Worm (Caenorhabditis elegans) whole organism, early embryonic: ENCODE results near the gene unc-44.

Experiments used
- B0310.2 ChIP-seq: sonication (generic microtip); optimal IDR thresholded peaks from 2 replicates; lab custom pipeline; 2016; ENCODE audit warnings: mild to moderate bottlenecking, missing genetic modification characterization, missing compliant biosample characterization
- F13C5.2 ChIP-seq: sonication (generic microtip); optimal IDR thresholded peaks from 2 replicates; lab custom pipeline; 2017; ENCODE audit warnings: mild to moderate bottlenecking, missing genetic modification characterization, inconsistent platforms, missing compliant biosample characterization
- aly-1 ChIP-seq: sonication (generic microtip); optimal IDR thresholded peaks from 2 replicates; lab custom pipeline; 2016; ENCODE audit warnings: missing genetic modification characterization, missing compliant biosample characterization
- ama-1 ChIP-seq: fragments of 150-350 bp; optimal IDR thresholded peaks from 2 replicates; lab custom pipeline; 2014
- ceh-13 ChIP-seq: fragments of 200-800 bp; sonication (Bioruptor generic); optimal IDR thresholded peaks from 2 replicates; lab custom pipeline; 2018; ENCODE audit warnings: mild to moderate bottlenecking, missing genetic modification characterization, missing compliant biosample characterization
- ceh-36 ChIP-seq: sonication (generic microtip); optimal IDR thresholded peaks from 2 replicates; lab custom pipeline; 2016; ENCODE audit warnings: missing genetic modification characterization, inconsistent platforms, missing compliant biosample characterization
- ets-7 ChIP-seq: sonication (generic microtip); optimal IDR thresholded peaks from 2 replicates; lab custom pipeline; 2016; ENCODE audit warnings: missing genotype, missing genetic modification characterization, missing compliant biosample characterization
- flt-1 ChIP-seq: fragments of 200-800 bp; sonication (Bioruptor generic); IDR thresholded peaks from 2 replicates; pipeline ENCODE4 v1.3.6; 2022; ENCODE audit warnings: missing genetic modification characterization, missing compliant biosample characterization
- hmbx-1 ChIP-seq: sonication (generic microtip); optimal IDR thresholded peaks from 2 replicates; lab custom pipeline; 2016; ENCODE audit warnings: mild to moderate bottlenecking, missing genetic modification characterization, missing compliant biosample characterization
- hmg-4 ChIP-seq: fragments of 200-800 bp; sonication (Bioruptor generic); optimal IDR thresholded peaks from 2 replicates; lab custom pipeline; 2018; ENCODE audit warnings: mild to moderate bottlenecking, missing genetic modification characterization, missing compliant biosample characterization
- hnd-1 ChIP-seq: sonication (generic microtip); optimal IDR thresholded peaks from 2 replicates; lab custom pipeline; 2016; ENCODE audit warnings: missing genetic modification characterization, missing compliant biosample characterization
- pes-1 ChIP-seq: fragments of 200-800 bp; sonication (Bioruptor generic); IDR thresholded peaks from 2 replicates; pipeline ENCODE4 v1.3.6; 2022; ENCODE audit warnings: missing genetic modification reagents, missing genetic modification characterization, missing compliant biosample characterization
- scrt-1 ChIP-seq: fragments of 200-800 bp; sonication (Bioruptor generic); IDR thresholded peaks from 2 replicates; pipeline ENCODE4 v1.3.6; 2022; ENCODE audit warnings: missing genetic modification characterization, missing compliant biosample characterization
- sea-1 ChIP-seq: fragments of 200-800 bp; sonication (Bioruptor generic); conservative IDR thresholded peaks from 2 replicates; pipeline ENCODE4 v1.3.6; 2022; ENCODE audit warnings: missing genetic modification characterization, missing compliant biosample characterization
- tbx-11 ChIP-seq: fragments of 200-800 bp; sonication (Bioruptor generic); IDR thresholded peaks from 2 replicates; pipeline ENCODE4 v1.3.6; 2022; ENCODE audit warnings: missing genetic modification characterization, missing compliant biosample characterization
- tbx-37 ChIP-seq: fragments of 200-800 bp; sonication (Bioruptor generic); conservative IDR thresholded peaks from 2 replicates; pipeline ENCODE4 v1.3.6; 2022; ENCODE audit warnings: missing genetic modification reagents, missing genetic modification characterization, missing compliant biosample characterization
- tra-4 ChIP-seq: sonication (generic microtip); optimal IDR thresholded peaks from 2 replicates; lab custom pipeline; 2017; ENCODE audit warnings: missing genetic modification characterization, missing compliant biosample characterization

Gene unc-44

ce11 chrIV:5975202-5975601 lies at the start of gene unc-44:
unc-44 (plus strand) TSS chrIV:5975557.
- TF ChIP-seq flt-1 (no peak), ama-1 (no peak), B0310.2 (no peak), ceh-13 (GFP tag; lab: Kevin White, UChicago) (no peak), hnd-1 (tag; lab: Kevin White, UChicago) (no peak), aly-1 (tag; lab: Kevin White, UChicago) (no peak), tra-4 (no peak), tbx-11 (no peak), sea-1 (GFP tag; lab: Robert Waterston, UW) (no peak), ets-7 (tag; lab: Kevin White, UChicago) (no peak)

- TF ChIP-seq hmbx-1 (tag; lab: Kevin White, UChicago) (no peak), hnd-1 (tag; lab: Kevin White, UChicago) (no peak), tbx-11 (no peak), sea-1 (GFP tag; lab: Robert Waterston, UW) (no peak), flt-1 (no peak), ceh-13 (GFP tag; lab: Kevin White, UChicago) (no peak)
Measured at ce11 chrIV:5926643-5927042, 48.7 kb upstream of the unc-44 start.

ce11 chrIV:5927805-5928204 lies 47.6 kb upstream of the unc-44 start:
- TF ChIP-seq scrt-1, result no peak
- TF ChIP-seq flt-1, result no peak
- no peak for TF ChIP-seq pes-1 (GFP tag; lab: Robert Waterston, UW)
- TF ChIP-seq ama-1, result no peak
- TF ChIP-seq B0310.2, result no peak
- TF ChIP-seq aly-1 (tag; lab: Kevin White, UChicago), result no peak
- TF ChIP-seq ceh-13 (GFP tag; lab: Kevin White, UChicago), result no peak
- TF ChIP-seq hnd-1 (tag; lab: Kevin White, UChicago), result no peak
- no peak for TF ChIP-seq F13C5.2
- TF ChIP-seq ets-7 (tag; lab: Kevin White, UChicago), result no peak

- no peak for TF ChIP-seq tra-4
- no peak for TF ChIP-seq ets-7 (tag; lab: Kevin White, UChicago)
- TF ChIP-seq hnd-1 (tag; lab: Kevin White, UChicago), result no peak
- TF ChIP-seq tbx-37 (GFP tag; lab: Robert Waterston, UW), result no peak
- no peak for TF ChIP-seq scrt-1
- no peak for TF ChIP-seq hmbx-1 (tag; lab: Kevin White, UChicago)
- no peak for TF ChIP-seq tbx-11
- no peak for TF ChIP-seq flt-1
- TF ChIP-seq B0310.2, result no peak
- no peak for TF ChIP-seq hmg-4
- TF ChIP-seq ama-1, result no peak
- no peak for TF ChIP-seq ceh-13 (GFP tag; lab: Kevin White, UChicago)
- TF ChIP-seq pes-1 (GFP tag; lab: Robert Waterston, UW), result no peak
- TF ChIP-seq aly-1 (tag; lab: Kevin White, UChicago), result no peak
Measured at ce11 chrIV:5928957-5929356, 46.4 kb upstream of the unc-44 start.

ce11 chrIV:5930345-5930744 lies 45.0 kb upstream of the unc-44 start, which contains the start of gene lin-33:
lin-33 (plus strand) TSS chrIV:5930645.
- no peak for TF ChIP-seq tra-4
- TF ChIP-seq tbx-37 (GFP tag; lab: Robert Waterston, UW), result no peak
- no peak for TF ChIP-seq tbx-11
- TF ChIP-seq ceh-13 (GFP tag; lab: Kevin White, UChicago), result no peak
- TF ChIP-seq hmbx-1 (tag; lab: Kevin White, UChicago), result no peak
- no peak for TF ChIP-seq ama-1
- no peak for TF ChIP-seq ets-7 (tag; lab: Kevin White, UChicago)
- TF ChIP-seq sea-1 (GFP tag; lab: Robert Waterston, UW), result no peak
- no peak for TF ChIP-seq F13C5.2
- no peak for TF ChIP-seq aly-1 (tag; lab: Kevin White, UChicago)
- TF ChIP-seq pes-1 (GFP tag; lab: Robert Waterston, UW), result no peak
- no peak for TF ChIP-seq scrt-1
- no peak for TF ChIP-seq flt-1
- TF ChIP-seq hnd-1 (tag; lab: Kevin White, UChicago), result no peak
- no peak for TF ChIP-seq hmg-4
- no peak for TF ChIP-seq ceh-36
- no peak for TF ChIP-seq B0310.2

ce11 chrIV:5934046-5934445 lies 41.3 kb upstream of the unc-44 start, which contains the start of gene H32C10.1:
H32C10.1 (plus strand) TSS chrIV:5934346.
- TF ChIP-seq F13C5.2, result no peak
- TF ChIP-seq tbx-11, result no peak
- TF ChIP-seq B0310.2, result no peak
- no peak for TF ChIP-seq ama-1
- TF ChIP-seq hmbx-1 (tag; lab: Kevin White, UChicago), result no peak
- TF ChIP-seq tbx-37 (GFP tag; lab: Robert Waterston, UW), result no peak
- TF ChIP-seq tra-4, result no peak
- no peak for TF ChIP-seq ceh-36
- TF ChIP-seq ceh-13 (GFP tag; lab: Kevin White, UChicago), result no peak
- TF ChIP-seq flt-1, result no peak
- no peak for TF ChIP-seq scrt-1
- TF ChIP-seq pes-1 (GFP tag; lab: Robert Waterston, UW), result no peak
- no peak for TF ChIP-seq hnd-1 (tag; lab: Kevin White, UChicago)
- no peak for TF ChIP-seq sea-1 (GFP tag; lab: Robert Waterston, UW)

ce11 chrIV:5937106-5937505 lies 38.3 kb upstream of the unc-44 start:
- TF ChIP-seq hmg-4, result no peak
- no peak for TF ChIP-seq hmbx-1 (tag; lab: Kevin White, UChicago)
- TF ChIP-seq ceh-13 (GFP tag; lab: Kevin White, UChicago), result no peak
- no peak for TF ChIP-seq scrt-1
- TF ChIP-seq ets-7 (tag; lab: Kevin White, UChicago), result no peak
- no peak for TF ChIP-seq hnd-1 (tag; lab: Kevin White, UChicago)
- no peak for TF ChIP-seq ama-1
- no peak for TF ChIP-seq tbx-11
- no peak for TF ChIP-seq B0310.2
- TF ChIP-seq ceh-36, result no peak

- TF ChIP-seq F13C5.2 (no peak), tbx-37 (GFP tag; lab: Robert Waterston, UW) (no peak), scrt-1 (no peak), tra-4 (no peak), pes-1 (GFP tag; lab: Robert Waterston, UW) (no peak), ceh-13 (GFP tag; lab: Kevin White, UChicago) (no peak)
Measured at ce11 chrIV:5939122-5939521, 36.2 kb upstream of the unc-44 start, which contains the start of gene mcu-1. mcu-1 (minus strand) TSS chrIV:5939230.
